Worm (Caenorhabditis elegans) whole organism, late embryonic: ENCODE measurements around the gene rpn-6.2.
"Not testable (repeated sequence)": the region's sequence is repeated elsewhere in the genome, so short reads cannot be mapped to it uniquely, and the experiment has no call there.

ENCODE experiments used
- C08G9.2 ChIP-seq: sonication (generic microtip); optimal IDR thresholded peaks from 2 replicates; lab custom pipeline; 2016; ENCODE audit warnings: mild to moderate bottlenecking, missing genetic modification characterization, moderate library complexity, missing compliant biosample characterization
- F13H6.1 ChIP-seq: sonication (generic microtip); optimal IDR thresholded peaks from 2 replicates; lab custom pipeline; 2016; ENCODE audit warnings: missing genetic modification characterization, missing compliant biosample characterization
- K02D7.2 ChIP-seq: sonication (generic microtip); optimal IDR thresholded peaks from 2 replicates; lab custom pipeline; 2017; ENCODE audit warnings: mild to moderate bottlenecking, missing genetic modification characterization, missing compliant biosample characterization
- Y22D7AL.16 ChIP-seq: sonication (generic microtip); optimal IDR thresholded peaks from 2 replicates; lab custom pipeline; 2016; ENCODE audit warnings: missing genetic modification characterization, missing compliant biosample characterization
- ama-1 ChIP-seq: fragments of 150-350 bp; optimal IDR thresholded peaks from 2 replicates; lab custom pipeline; 2014
- ceh-24 ChIP-seq: sonication (generic microtip); optimal IDR thresholded peaks from 2 replicates; lab custom pipeline; 2016; ENCODE audit warnings: mild to moderate bottlenecking, missing genetic modification characterization, missing compliant biosample characterization
- ceh-34 ChIP-seq: sonication (generic microtip); optimal IDR thresholded peaks from 2 replicates; lab custom pipeline; 2016; ENCODE audit warnings: mild to moderate bottlenecking, missing genetic modification characterization, missing compliant biosample characterization
- che-1 ChIP-seq: sonication (generic microtip); optimal IDR thresholded peaks from 2 replicates; lab custom pipeline; 2016; ENCODE audit warnings: mild to moderate bottlenecking, missing genetic modification characterization, missing compliant biosample characterization
- elt-2 ChIP-seq: sonication (generic microtip); optimal IDR thresholded peaks from 2 replicates; lab custom pipeline; 2016; ENCODE audit warnings: missing genetic modification reagents, missing genetic modification characterization, missing compliant biosample characterization
- ets-4 ChIP-seq: sonication (generic microtip); optimal IDR thresholded peaks from 2 replicates; lab custom pipeline; 2016; ENCODE audit warnings: missing genetic modification characterization, missing compliant biosample characterization
- eyg-1 ChIP-seq: sonication (generic microtip); optimal IDR thresholded peaks from 2 replicates; lab custom pipeline; 2016; ENCODE audit warnings: missing genotype, missing genetic modification characterization, missing compliant biosample characterization
- fax-1 ChIP-seq: sonication (generic microtip); optimal IDR thresholded peaks from 2 replicates; lab custom pipeline; 2016; ENCODE audit warnings: missing genotype, missing genetic modification characterization, missing compliant biosample characterization
- fkh-10 ChIP-seq: fragments of 150-350 bp; optimal IDR thresholded peaks from 2 replicates; lab custom pipeline; 2014; ENCODE audit warnings: missing biosample characterization, missing genetic modification reagents, missing genetic modification characterization
- gmeb-2 ChIP-seq: sonication (generic microtip); optimal IDR thresholded peaks from 2 replicates; lab custom pipeline; 2016; ENCODE audit warnings: missing genetic modification characterization, inconsistent platforms, missing compliant biosample characterization
- hlh-13 ChIP-seq: fragments of 200-800 bp; sonication (Bioruptor generic); optimal IDR thresholded peaks from 2 replicates; lab custom pipeline; 2018; ENCODE audit warnings: mild to moderate bottlenecking, missing genetic modification characterization, missing compliant biosample characterization
- hlh-15 ChIP-seq: sonication (generic microtip); optimal IDR thresholded peaks from 2 replicates; lab custom pipeline; 2016; ENCODE audit warnings: missing genetic modification characterization, missing compliant biosample characterization
- hlh-30 ChIP-seq: sonication (generic microtip); optimal IDR thresholded peaks from 2 replicates; lab custom pipeline; 2017; ENCODE audit warnings: antibody characterized with exemption, missing genetic modification characterization, missing compliant biosample characterization; ENCODE audit not compliant: insufficient read depth
- hlh-6 ChIP-seq: sonication (generic microtip); optimal IDR thresholded peaks from 2 replicates; lab custom pipeline; 2016; ENCODE audit warnings: missing genotype, missing genetic modification characterization, missing compliant biosample characterization
- hlh-8 ChIP-seq: sonication (generic microtip); optimal IDR thresholded peaks from 2 replicates; lab custom pipeline; 2016; ENCODE audit warnings: missing genotype, missing genetic modification characterization, missing compliant biosample characterization
- mec-3 ChIP-seq: sonication (generic microtip); optimal IDR thresholded peaks from 2 replicates; lab custom pipeline; 2016; ENCODE audit warnings: borderline replicate concordance, missing genetic modification characterization, missing compliant biosample characterization
- nfya-1 ChIP-seq: sonication (generic microtip); optimal IDR thresholded peaks from 2 replicates; lab custom pipeline; 2017; ENCODE audit warnings: missing genetic modification characterization, mild to moderate bottlenecking, missing compliant biosample characterization, antibody characterized with exemption, moderate library complexity
- pag-3 ChIP-seq: sonication (generic microtip); optimal IDR thresholded peaks from 2 replicates; lab custom pipeline; 2016; ENCODE audit warnings: missing compliant biosample characterization, missing genetic modification characterization, borderline replicate concordance
- pax-1 ChIP-seq: fragments of 150-350 bp; optimal IDR thresholded peaks from 2 replicates; lab custom pipeline; 2014; ENCODE audit warnings: missing biosample characterization, missing genetic modification characterization
- pha-2 ChIP-seq: sonication (generic microtip); optimal IDR thresholded peaks from 2 replicates; lab custom pipeline; 2017; ENCODE audit warnings: mild to moderate bottlenecking, missing genetic modification characterization, missing compliant biosample characterization
- pha-4 ChIP-seq: fragments of 150-350 bp; optimal IDR thresholded peaks from 2 replicates; lab custom pipeline; 2018; ENCODE audit warnings: missing biosample characterization, missing genetic modification reagents, missing genetic modification characterization
- pros-1 ChIP-seq: fragments of 150-350 bp; optimal IDR thresholded peaks from 2 replicates; lab custom pipeline; 2014; ENCODE audit warnings: missing biosample characterization, missing genetic modification reagents, missing genetic modification characterization
- ref-2 ChIP-seq: sonication (generic microtip); optimal IDR thresholded peaks from 2 replicates; lab custom pipeline; 2016; ENCODE audit warnings: missing genetic modification characterization, missing compliant biosample characterization
- rnt-1 ChIP-seq: sonication (generic microtip); optimal IDR thresholded peaks from 2 replicates; lab custom pipeline; 2016; ENCODE audit warnings: missing genetic modification characterization, missing compliant biosample characterization
- sox-2 ChIP-seq: fragments of 200-800 bp; sonication (Bioruptor generic); IDR thresholded peaks from 2 replicates; pipeline ENCODE4 v1.3.6; 2022; ENCODE audit warnings: missing genetic modification reagents, missing genetic modification characterization, missing compliant biosample characterization
- sox-4 ChIP-seq: sonication (generic microtip); optimal IDR thresholded peaks from 2 replicates; lab custom pipeline; 2017; ENCODE audit warnings: mild to moderate bottlenecking, missing genetic modification characterization, inconsistent platforms, missing compliant biosample characterization
- syd-9 ChIP-seq: sonication (generic microtip); optimal IDR thresholded peaks from 2 replicates; lab custom pipeline; 2016; ENCODE audit warnings: mild to moderate bottlenecking, missing genetic modification characterization, moderate library complexity, missing compliant biosample characterization
- tbx-2 ChIP-seq: sonication (generic microtip); optimal IDR thresholded peaks from 2 replicates; lab custom pipeline; 2016; ENCODE audit warnings: missing genetic modification characterization, missing compliant biosample characterization
- tbx-7 ChIP-seq: sonication (generic microtip); optimal IDR thresholded peaks from 2 replicates; lab custom pipeline; 2016; ENCODE audit warnings: missing genotype, missing genetic modification characterization, missing compliant biosample characterization
- ttx-3 ChIP-seq: sonication (generic microtip); optimal IDR thresholded peaks from 2 replicates; lab custom pipeline; 2016; ENCODE audit warnings: missing genetic modification reagents, missing genetic modification characterization, missing compliant biosample characterization
- unc-55 ChIP-seq: sonication (generic microtip); optimal IDR thresholded peaks from 2 replicates; lab custom pipeline; 2017; ENCODE audit warnings: missing biosample characterization, missing genetic modification reagents, missing genetic modification characterization
- unc-86 ChIP-seq: sonication (generic microtip); optimal IDR thresholded peaks from 2 replicates; lab custom pipeline; 2016; ENCODE audit warnings: missing genetic modification characterization, missing compliant biosample characterization
- zip-5 ChIP-seq: sonication (generic microtip); optimal IDR thresholded peaks from 2 replicates; lab custom pipeline; 2016; ENCODE audit warnings: missing genetic modification characterization, missing compliant biosample characterization
- ztf-16 ChIP-seq: sonication (generic microtip); optimal IDR thresholded peaks from 2 replicates; lab custom pipeline; 2017; ENCODE audit warnings: missing genetic modification characterization, missing compliant biosample characterization

The rpn-6.2 gene

DNA sequence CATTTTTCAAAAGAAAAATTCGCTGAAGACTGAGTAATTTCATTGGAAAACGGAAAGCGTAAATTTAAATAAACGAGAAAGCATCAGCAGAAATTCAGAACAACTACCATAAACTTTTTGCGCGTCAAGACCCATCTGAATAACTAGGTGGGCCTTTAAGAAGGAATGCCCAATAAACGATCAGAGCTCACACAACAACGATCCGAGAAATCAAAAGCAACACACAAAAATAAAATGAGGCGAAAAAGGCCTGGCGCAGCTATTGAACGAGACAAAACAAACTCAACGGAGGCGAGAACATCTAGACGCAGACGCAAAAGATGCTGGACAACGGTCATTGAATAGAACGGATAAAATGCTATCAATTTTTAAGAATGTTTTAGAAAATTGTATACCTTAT is 2.9 kb downstream of the rpn-6.2 start:
- TF ChIP-seq hlh-13 = no peak
- no peak for TF ChIP-seq che-1 (tag; lab: Kevin White, UChicago)
- no peak for TF ChIP-seq K02D7.2 (tag; lab: Kevin White, UChicago)
- TF ChIP-seq C08G9.2 (tag; lab: Kevin White, UChicago) = no peak
- no peak for TF ChIP-seq ceh-24
- TF ChIP-seq elt-2 (tag; lab: Kevin White, UChicago) = no peak
- no peak for TF ChIP-seq unc-86 (tag; lab: Kevin White, UChicago)
- no peak for TF ChIP-seq sox-2

DNA sequence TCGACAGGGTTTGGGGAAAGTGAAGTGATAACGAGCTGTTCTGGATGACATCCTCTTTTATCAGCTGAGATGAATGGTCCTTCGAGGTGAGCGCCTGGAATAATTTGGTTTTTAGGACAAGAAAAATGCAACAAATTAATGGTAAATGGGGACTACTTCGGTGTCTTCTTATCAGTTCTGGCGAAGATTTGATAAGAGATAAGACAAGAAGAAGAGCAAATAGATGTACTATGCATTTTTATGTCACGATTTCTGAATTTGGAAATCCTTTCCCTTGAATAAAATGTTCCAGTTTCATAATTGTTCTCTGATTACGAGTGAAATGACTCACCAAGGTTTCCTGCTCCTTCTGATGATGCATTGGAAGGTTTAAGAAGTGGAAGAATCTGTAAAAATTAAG is 4.0 kb downstream of the rpn-6.2 start:
- TF ChIP-seq pha-4 (tag; lab: Kevin White, UChicago) (no peak), hlh-6 (tag; lab: Kevin White, UChicago) (no peak), elt-2 (tag; lab: Kevin White, UChicago) (peak; percentile 88), pag-3 (tag; lab: Kevin White, UChicago) (no peak), rnt-1 (tag; lab: Kevin White, UChicago) (no peak)

DNA sequence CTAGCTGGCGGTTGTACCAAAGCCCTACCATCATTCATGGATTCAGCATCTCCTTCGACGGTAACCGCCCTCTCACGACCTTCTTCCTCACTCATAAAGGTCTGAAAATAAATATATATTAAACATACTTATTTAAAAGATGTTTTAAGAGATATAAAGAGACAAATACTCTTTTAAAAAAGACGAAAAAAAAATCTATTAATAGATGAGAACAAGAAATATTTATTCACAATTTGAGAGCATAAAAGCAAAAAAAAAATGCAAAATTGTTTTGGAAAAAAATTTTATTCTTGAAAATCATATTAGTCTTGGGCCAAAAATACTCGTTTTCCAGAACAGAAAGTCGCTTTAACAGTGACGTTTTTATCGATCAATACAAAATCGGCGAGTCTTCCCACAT is 5.1 kb downstream of the rpn-6.2 start, which contains the start of gene skat-1:
Gene skat-1, minus strand, starts transcription at position 101 of the 400 bp plus-strand sequence.
- TF ChIP-seq pax-1 (tag; lab: Kevin White, UChicago) (no peak), rnt-1 (tag; lab: Kevin White, UChicago) (no peak), syd-9 (tag; lab: Kevin White, UChicago) (no peak), sox-4 (tag; lab: Kevin White, UChicago) (no peak), hlh-30 (tag; lab: Kevin White, UChicago) (no peak), zip-5 (tag; lab: Kevin White, UChicago) (no peak), ref-2 (tag; lab: Kevin White, UChicago) (no peak), hlh-13 (no peak), Y22D7AL.16 (tag; lab: Kevin White, UChicago) (no peak), ttx-3 (no peak), ama-1 (lab: Kevin White, UChicago) (no peak), eyg-1 (no peak), ceh-34 (tag; lab: Kevin White, UChicago) (no peak), sox-2 (no peak), pros-1 (tag; lab: Kevin White, UChicago) (no peak), fax-1 (tag; lab: Kevin White, UChicago) (no peak)

DNA sequence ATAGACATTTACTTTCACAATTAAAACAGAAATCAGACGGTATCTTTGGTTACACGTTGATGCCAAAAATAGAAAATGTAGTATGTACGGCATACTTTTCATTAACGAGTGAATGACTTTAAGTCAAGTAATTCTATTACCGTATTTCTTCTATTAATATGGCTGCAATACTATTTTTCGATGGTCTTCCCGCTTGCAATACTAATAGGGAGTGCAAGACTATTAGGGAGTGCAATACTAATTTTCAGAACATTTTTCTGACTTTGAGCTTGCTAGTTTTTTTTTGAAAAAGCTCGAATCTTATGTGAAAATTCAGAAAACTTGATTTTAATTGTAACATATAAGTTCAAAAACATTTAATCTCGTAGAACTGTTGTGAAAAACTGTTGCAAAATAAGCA is 12.0 kb downstream of the rpn-6.2 start, which contains the start of gene R08D7.7:
Gene R08D7.7, plus strand, starts transcription at position 301 of the 400 bp plus-strand sequence.
- not testable (repeated sequence) for TF ChIP-seq C08G9.2, syd-9, gmeb-2 (tag; lab: Kevin White, UChicago)

DNA sequence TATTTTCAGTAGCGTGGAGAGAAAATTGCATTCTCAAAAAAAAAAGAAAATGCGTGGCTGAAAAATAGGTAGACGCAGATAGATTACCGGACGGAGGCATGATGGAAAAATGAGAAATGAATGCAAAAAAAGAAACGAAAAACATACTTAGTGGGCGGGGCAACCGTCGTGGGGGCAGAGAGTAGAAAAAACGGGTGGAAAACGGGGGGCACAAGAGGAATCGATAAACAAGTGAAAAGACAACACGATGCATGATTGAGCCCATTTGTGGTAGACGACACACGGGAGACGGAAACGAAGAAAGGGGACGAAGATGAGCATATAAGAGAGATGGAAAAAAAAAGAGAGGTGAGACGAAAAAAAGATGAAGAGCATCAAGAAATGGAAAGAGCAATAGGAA is 13.3 kb downstream of the rpn-6.2 start:
- TF ChIP-seq mec-3 (tag; lab: Kevin White, UChicago) (no peak), hlh-15 (tag; lab: Kevin White, UChicago) (no peak), hlh-30 (tag; lab: Kevin White, UChicago) (no peak), ets-4 (tag; lab: Kevin White, UChicago) (no peak), gmeb-2 (tag; lab: Kevin White, UChicago) (no peak), nfya-1 (no peak), tbx-7 (tag; lab: Kevin White, UChicago) (no peak), unc-55 (GFP tag; lab: Kevin White, UChicago) (no peak), hlh-6 (tag; lab: Kevin White, UChicago) (no peak), K02D7.2 (tag; lab: Kevin White, UChicago) (no peak), sox-4 (tag; lab: Kevin White, UChicago) (no peak), ztf-16 (tag; lab: Kevin White, UChicago) (no peak), hlh-8 (tag; lab: Kevin White, UChicago) (no peak), pha-2 (tag; lab: Kevin White, UChicago) (no peak), fkh-10 (GFP tag; lab: Kevin White, UChicago) (no peak), F13H6.1 (no peak), tbx-2 (no peak)
